Fruit fly (Drosophila melanogaster) whole organism, embryonic: ENCODE data around the gene CG4783.

Source experiments
- Asciz ChIP-seq: fragments of 200-800 bp; sonication (Bioruptor generic); optimal IDR thresholded peaks from 2 replicates; lab custom pipeline; 2017; ENCODE audit warnings: missing biosample characterization, mild to moderate bottlenecking, missing genetic modification characterization, missing genetic modification reagents
- B-H1 ChIP-seq: fragments of 200-800 bp; sonication (Bioruptor generic); IDR thresholded peaks from 3 replicates; pipeline ENCODE4 v1.3.6; 2022; ENCODE audit warnings: missing biosample characterization, missing genetic modification characterization
- Bteb2 ChIP-seq: fragments of 200-800 bp; sonication (Bioruptor generic); optimal IDR thresholded peaks from 2 replicates; lab custom pipeline; 2016; ENCODE audit warnings: missing biosample characterization, missing genetic modification characterization
- CG11695 ChIP-seq: fragments of 200-800 bp; sonication (Bioruptor generic); IDR thresholded peaks from 3 replicates; pipeline ENCODE4 v1.3.6; 2022; ENCODE audit warnings: missing biosample characterization, missing genetic modification characterization
- CG12219 ChIP-seq: fragments of 200-800 bp; sonication (Bioruptor generic); optimal IDR thresholded peaks from 3 replicates; lab custom pipeline; 2018; ENCODE audit warnings: missing biosample characterization, mild to moderate bottlenecking, missing genetic modification characterization
- CG12391 ChIP-seq: fragments of 200-800 bp; sonication (Bioruptor generic); optimal IDR thresholded peaks from 3 replicates; lab custom pipeline; 2018; ENCODE audit warnings: missing biosample characterization, mild to moderate bottlenecking, missing genetic modification characterization, moderate library complexity
- CG12769 ChIP-seq: fragments of 200-800 bp; sonication (Bioruptor generic); optimal IDR thresholded peaks from 2 replicates; lab custom pipeline; 2019; ENCODE audit warnings: missing biosample characterization, mild to moderate bottlenecking, missing genetic modification characterization, moderate library complexity
- CG12942 ChIP-seq: fragments of 200-800 bp; sonication (Bioruptor generic); optimal IDR thresholded peaks from 3 replicates; lab custom pipeline; 2016; ENCODE audit warnings: missing biosample characterization, missing genetic modification characterization
- CG13296 ChIP-seq: fragments of 200-800 bp; sonication (Bioruptor generic); optimal IDR thresholded peaks from 3 replicates; lab custom pipeline; 2018; ENCODE audit warnings: missing biosample characterization, mild to moderate bottlenecking, missing genetic modification characterization
- CG13624 ChIP-seq: fragments of 200-800 bp; sonication (Bioruptor generic); optimal IDR thresholded peaks from 2 replicates; lab custom pipeline; 2016; ENCODE audit warnings: missing biosample characterization, missing genetic modification characterization
- CG13894 ChIP-seq: fragments of 200-800 bp; sonication (Bioruptor generic); optimal IDR thresholded peaks from 3 replicates; lab custom pipeline; 2018; ENCODE audit warnings: missing biosample characterization, mild to moderate bottlenecking, missing genetic modification characterization, moderate library complexity
- CG1529 ChIP-seq: fragments of 200-800 bp; sonication (Bioruptor generic); optimal IDR thresholded peaks from 3 replicates; lab custom pipeline; 2018; ENCODE audit warnings: missing biosample characterization, missing genetic modification characterization
- CG15514 ChIP-seq: fragments of 200-800 bp; sonication (Bioruptor generic); optimal IDR thresholded peaks from 3 replicates; lab custom pipeline; 2017; ENCODE audit warnings: missing biosample characterization, missing genetic modification characterization, mild to moderate bottlenecking, moderate library complexity, missing genetic modification reagents
- CG18476 ChIP-seq: fragments of 200-800 bp; sonication (Bioruptor generic); optimal IDR thresholded peaks from 2 replicates; lab custom pipeline; 2016; ENCODE audit warnings: missing biosample characterization, mild to moderate bottlenecking, missing genetic modification characterization
- CG30020 ChIP-seq: fragments of 200-800 bp; optimal IDR thresholded peaks from 2 replicates; lab custom pipeline; 2019; ENCODE audit warnings: missing biosample characterization, mild to moderate bottlenecking, missing genetic modification characterization, moderate library complexity
- CG33213 ChIP-seq: fragments of 200-800 bp; sonication (Bioruptor generic); optimal IDR thresholded peaks from 3 replicates; lab custom pipeline; 2016; ENCODE audit warnings: missing biosample characterization, missing genetic modification characterization
- CG3407 ChIP-seq: fragments of 200-800 bp; sonication (Bioruptor generic); optimal IDR thresholded peaks from 2 replicates; lab custom pipeline; 2018; ENCODE audit warnings: missing biosample characterization, mild to moderate bottlenecking, missing genetic modification characterization
- CG3726 ChIP-seq: fragments of 200-800 bp; sonication (Bioruptor generic); IDR thresholded peaks from 3 replicates; pipeline ENCODE4, ENCODE4 v1.3.6; 2022; ENCODE audit warnings: missing biosample characterization, missing genetic modification characterization
- CG4328 ChIP-seq: fragments of 200-800 bp; sonication (Bioruptor generic); optimal IDR thresholded peaks from 3 replicates; lab custom pipeline; 2017; ENCODE audit warnings: missing biosample characterization, missing genetic modification reagents, missing genetic modification characterization
- CG5180 ChIP-seq: fragments of 200-800 bp; sonication (Bioruptor generic); optimal IDR thresholded peaks from 3 replicates; lab custom pipeline; 2017; ENCODE audit warnings: missing biosample characterization, missing genetic modification characterization, mild to moderate bottlenecking, moderate library complexity, missing genetic modification reagents
- CG6683 ChIP-seq: fragments of 200-800 bp; sonication (Bioruptor generic); optimal IDR thresholded peaks from 2 replicates; lab custom pipeline; 2017; ENCODE audit warnings: missing biosample characterization, mild to moderate bottlenecking, missing genetic modification characterization, missing genetic modification reagents
- CG7987 ChIP-seq: fragments of 200-800 bp; sonication (Bioruptor generic); optimal IDR thresholded peaks from 2 replicates; lab custom pipeline; 2018; ENCODE audit warnings: missing biosample characterization, mild to moderate bottlenecking, missing genetic modification characterization, moderate library complexity
- CG8765 ChIP-seq: fragments of 200-800 bp; sonication (Bioruptor generic); IDR thresholded peaks from 2 replicates; pipeline ENCODE4 v1.3.6; 2022; ENCODE audit warnings: missing biosample characterization, missing genetic modification characterization
- CG9817 ChIP-seq: fragments of 200-800 bp; sonication (Bioruptor generic); optimal IDR thresholded peaks from 2 replicates; lab custom pipeline; 2018; ENCODE audit warnings: missing biosample characterization, mild to moderate bottlenecking, missing genetic modification characterization, moderate library complexity
- CrebB ChIP-seq: fragments of 200-800 bp; sonication (Bioruptor generic); optimal IDR thresholded peaks from 3 replicates; lab custom pipeline; 2018; ENCODE audit warnings: missing biosample characterization, mild to moderate bottlenecking, missing genetic modification characterization
- Dad ChIP-seq: fragments of 200-800 bp; sonication (Bioruptor generic); optimal IDR thresholded peaks from 3 replicates; lab custom pipeline; 2016; ENCODE audit warnings: missing biosample characterization, missing genetic modification characterization
- Dek ChIP-seq: fragments of 200-800 bp; sonication (Bioruptor generic); optimal IDR thresholded peaks from 3 replicates; lab custom pipeline; 2019; ENCODE audit warnings: missing biosample characterization, mild to moderate bottlenecking, missing genetic modification characterization, moderate library complexity
- ERR ChIP-seq: fragments of 200-800 bp; sonication (Bioruptor generic); optimal IDR thresholded peaks from 2 replicates; lab custom pipeline; 2016; ENCODE audit warnings: missing biosample characterization, missing genetic modification characterization
- HLHmδ ChIP-seq: fragments of 200-800 bp; sonication (Bioruptor generic); optimal IDR thresholded peaks from 2 replicates; lab custom pipeline; 2018; ENCODE audit warnings: missing biosample characterization, mild to moderate bottlenecking, missing genetic modification characterization, moderate library complexity
- Lhr ChIP-seq: fragments of 200-800 bp; sonication (Bioruptor generic); optimal IDR thresholded peaks from 3 replicates; lab custom pipeline; 2017; ENCODE audit warnings: mild to moderate bottlenecking, missing biosample characterization, missing genetic modification reagents, missing genetic modification characterization
- Max ChIP-seq: fragments of 200-800 bp; sonication (Bioruptor generic); optimal IDR thresholded peaks from 2 replicates; lab custom pipeline; 2016; ENCODE audit warnings: missing biosample characterization, mild to moderate bottlenecking, missing genetic modification characterization
- Mrtf ChIP-seq: fragments of 200-800 bp; sonication (Bioruptor generic); IDR thresholded peaks from 3 replicates; pipeline ENCODE4 v1.3.6; 2022; ENCODE audit warnings: missing biosample characterization, missing genetic modification characterization
- Myb ChIP-seq: fragments of 200-800 bp; sonication (Bioruptor generic); optimal IDR thresholded peaks from 2 replicates; lab custom pipeline; 2016; ENCODE audit warnings: missing biosample characterization, missing genetic modification characterization
- NFAT ChIP-seq: fragments of 200-800 bp; sonication (Bioruptor generic); IDR thresholded peaks from 2 replicates; pipeline ENCODE4 v1.3.6; 2022; ENCODE audit warnings: missing biosample characterization, missing genetic modification characterization
- NfI ChIP-seq: fragments of 200-800 bp; sonication (Bioruptor generic); optimal IDR thresholded peaks from 3 replicates; lab custom pipeline; 2018; ENCODE audit warnings: missing biosample characterization, mild to moderate bottlenecking, missing genetic modification characterization, moderate library complexity
- Ptx1 ChIP-seq: fragments of 200-800 bp; sonication (Bioruptor generic); IDR thresholded peaks from 2 replicates; pipeline ENCODE4 v1.3.6; 2022; ENCODE audit warnings: missing biosample characterization, missing genetic modification characterization
- ato ChIP-seq: fragments of 200-800 bp; sonication (Bioruptor generic); IDR thresholded peaks from 2 replicates; pipeline ENCODE4 v1.3.6; 2022; ENCODE audit warnings: missing biosample characterization, missing genetic modification characterization; ENCODE audit not compliant: partially characterized antibody
- bowl ChIP-seq: fragments of 200-800 bp; sonication (Bioruptor generic); IDR thresholded peaks from 2 replicates; pipeline ENCODE4 v1.3.6; 2022; ENCODE audit warnings: missing biosample characterization, missing genetic modification characterization
- bsh ChIP-seq, 2 experiments: fragments of 200-800 bp; sonication (Bioruptor generic); optimal IDR thresholded peaks; 2 replicates each; lab custom pipeline; 2017 to 2018; ENCODE audit warnings: mild to moderate bottlenecking in 2 of 2, missing biosample characterization in 2 of 2, missing genetic modification characterization in 2 of 2, moderate library complexity in 1 of 2
- croc ChIP-seq: fragments of 200-800 bp; sonication (Bioruptor generic); conservative IDR thresholded peaks from 3 replicates; pipeline ENCODE4 v1.3.6; 2022; ENCODE audit warnings: missing biosample characterization, missing genetic modification characterization
- gt ChIP-seq: fragments of 200-800 bp; sonication (Bioruptor generic); IDR thresholded peaks from 2 replicates; pipeline ENCODE4 v1.3.6; 2022; ENCODE audit warnings: missing biosample characterization, missing genetic modification characterization
- mam ChIP-seq: fragments of 200-800 bp; sonication (Bioruptor generic); optimal IDR thresholded peaks from 3 replicates; lab custom pipeline; 2016; ENCODE audit warnings: missing biosample characterization, missing genetic modification characterization
- mirr ChIP-seq: fragments of 200-800 bp; sonication (Bioruptor generic); optimal IDR thresholded peaks from 3 replicates; lab custom pipeline; 2018; ENCODE audit warnings: missing biosample characterization, mild to moderate bottlenecking, missing genetic modification characterization
- pan ChIP-seq, 4 experiments: fragments of >200 bp in 3 of 4; fragments of 200-800 bp in 1 of 4; sonication (Bioruptor generic) in 1 of 4; optimal IDR thresholded peaks in 3 of 4; IDR thresholded peaks in 1 of 4; 2 replicates each; pipeline versions ENCODE4 v1.3.6 to Lab custom; 2017 to 2022; ENCODE audit warnings: missing biosample characterization in 2 of 4, missing genetic modification characterization in 2 of 4, mixed read lengths in 1 of 4
- pum ChIP-seq: fragments of 200-800 bp; sonication (Bioruptor generic); optimal IDR thresholded peaks from 2 replicates; lab custom pipeline; 2016; ENCODE audit warnings: missing biosample characterization, missing genetic modification characterization
- ro ChIP-seq: fragments of 200-800 bp; sonication (Bioruptor generic); IDR thresholded peaks from 2 replicates; pipeline ENCODE4 v1.3.6; 2022; ENCODE audit warnings: missing biosample characterization, missing genetic modification characterization
- trem ChIP-seq: fragments of 200-800 bp; optimal IDR thresholded peaks from 3 replicates; lab custom pipeline; 2019; ENCODE audit warnings: missing biosample characterization, mild to moderate bottlenecking, missing genetic modification characterization, moderate library complexity
- trh ChIP-seq: fragments of 200-800 bp; sonication (Bioruptor generic); optimal IDR thresholded peaks from 2 replicates; lab custom pipeline; 2016; ENCODE audit warnings: missing biosample characterization, missing genetic modification characterization
- twi ChIP-seq: fragments of 200-800 bp; optimal IDR thresholded peaks from 2 replicates; lab custom pipeline; 2019; ENCODE audit warnings: missing biosample characterization, mild to moderate bottlenecking, missing genetic modification characterization, moderate library complexity

CG4783 gene

dm6 chr3R:19905932-19906439 is 42.3 kb upstream of the CG4783 start (continued):
- peak; percentile 20 for TF ChIP-seq twi (tag; lab: Kevin White, UChicago)
- TF ChIP-seq CG3726 (GFP tag; lab: Robert Waterston, UW) = peak; percentile 78; the same call in 1 of the 3 replicates
- peak; percentile 78 for TF ChIP-seq CG12219 (GFP tag; lab: Kevin White, UChicago)
- peak; percentile 35 for TF ChIP-seq CG7987 (GFP tag; lab: Kevin White, UChicago)
- TF ChIP-seq CG13624 (GFP tag; lab: Kevin White, UChicago) = peak; percentile 85
- peak; percentile 66 for TF ChIP-seq CG9817 (tag; lab: Kevin White, UChicago)
- TF ChIP-seq CG12391 (tag; lab: Kevin White, UChicago) = peak; percentile 81
- peak; percentile 87; the same call in 2 of the 3 replicates for TF ChIP-seq CG11695 (GFP tag; lab: Robert Waterston, UW)
- TF ChIP-seq B-H1 = peak; percentile 76; the same call in 2 of the 3 replicates
- no peak for TF ChIP-seq ato
- TF ChIP-seq CG12942 (GFP tag; lab: Kevin White, UChicago) = peak; percentile 65
- no peak for TF ChIP-seq CG3407 (GFP tag; lab: Kevin White, UChicago)
- TF ChIP-seq CG33213 (GFP tag; lab: Kevin White, UChicago) = peak; percentile 7
- peak; percentile 33 for TF ChIP-seq CG13894 (tag; lab: Kevin White, UChicago)
- peak; percentile 97 for TF ChIP-seq CG12769 (tag; lab: Kevin White, UChicago)
- TF ChIP-seq HLHmδ (GFP tag; lab: Kevin White, UChicago) = peak; percentile 55
- TF ChIP-seq CrebB (tag; lab: Kevin White, UChicago) = peak; percentile 67
- TF ChIP-seq CG30020 (tag; lab: Kevin White, UChicago) = no peak
- peak; percentile 56 for TF ChIP-seq CG18476
- peak; percentile 90 for TF ChIP-seq Ptx1 (GFP tag; lab: Robert Waterston, UW)
- peak; percentile 37 for TF ChIP-seq CG6683 (GFP tag; lab: Kevin White, UChicago)
- no peak for TF ChIP-seq pum (GFP tag; lab: Kevin White, UChicago)
- peak; percentile 68 for TF ChIP-seq mirr (GFP tag; lab: Kevin White, UChicago)
- peak; percentile 50 for TF ChIP-seq Asciz (GFP tag; lab: Kevin White, UChicago)
- TF ChIP-seq ro (GFP tag; lab: Robert Waterston, UW) = peak; percentile 38; the same call in 1 of the 2 replicates
- TF ChIP-seq Myb (GFP tag; lab: Kevin White, UChicago) = peak; percentile 71
- TF ChIP-seq Max (GFP tag; lab: Kevin White, UChicago) = peak; percentile 47
- peak; percentile 36 for TF ChIP-seq trem (tag; lab: Kevin White, UChicago)
- peak; percentile 73 for TF ChIP-seq CG13296
- peak; percentile 83 for TF ChIP-seq Mrtf
- peak; percentile 34 to 81 for TF ChIP-seq bsh (GFP tag; optimal IDR thresholded peaks at IDR 0.05; lab: Kevin White, UChicago)
- peak; percentile 50; the same call in 2 of the 3 replicates for TF ChIP-seq croc (GFP tag; lab: Robert Waterston, UW)
- peak; percentile 12 for TF ChIP-seq CG4328
- peak; percentile 83 for TF ChIP-seq mam
- TF ChIP-seq bowl (GFP tag; lab: Robert Waterston, UW) = peak; percentile 47; the same call in 1 of the 2 replicates
- TF ChIP-seq pan (optimal IDR thresholded peaks at IDR 0.05; lab: Kevin White, UChicago) = no peak
- TF ChIP-seq pan (GFP tag; optimal IDR thresholded peaks at IDR 0.05 in 1 of 2, IDR thresholded peaks at IDR 0.05 in 1 of 2) = peak in 1 of 2 experiments; percentile 90
- peak; percentile 68 for TF ChIP-seq Bteb2 (GFP tag; lab: Kevin White, UChicago)
- peak; percentile 50; the same call in 1 of the 2 replicates for TF ChIP-seq CG8765 (GFP tag; lab: Robert Waterston, UW)
- peak; percentile 74 for TF ChIP-seq NfI (GFP tag; lab: Kevin White, UChicago)
- peak; percentile 11 for TF ChIP-seq Lhr (GFP tag; lab: Kevin White, UChicago)
- peak; percentile 74 for TF ChIP-seq CG15514 (GFP tag; lab: Kevin White, UChicago)
- peak; percentile 81 for TF ChIP-seq ERR
- TF ChIP-seq Dad (GFP tag; lab: Kevin White, UChicago) = peak; percentile 59
- TF ChIP-seq CG5180 = peak; percentile 49
- TF ChIP-seq NFAT (GFP tag; lab: Robert Waterston, UW) = peak; percentile 74
- no peak for TF ChIP-seq gt (GFP tag; lab: Robert Waterston, UW)
- peak; percentile 59 for TF ChIP-seq Dek
- no peak for TF ChIP-seq trh (GFP tag; lab: Kevin White, UChicago)
- peak; percentile 50 for TF ChIP-seq CG1529 (GFP tag; lab: Kevin White, UChicago)
